Worm (Caenorhabditis elegans): ENCODE data around the gene vti-1.

The vti-1 gene

ce11 chrIV:14792602-14793232, 26.3 kb upstream of the vti-1 start, which contains the start of gene gdi-1:
Gene gdi-1, minus strand, starts transcription at chrIV:14792887.
- TF ChIP-seq nhr-23 (tag; optimal IDR thresholded peaks at IDR 0.05): peak; percentile 4
- no peak for TF ChIP-seq unc-39 (tag; optimal IDR thresholded peaks at IDR 0.05)
- TF ChIP-seq ama-1 (optimal IDR thresholded peaks at IDR 0.05): peak; percentile 79

ce11 chrIV:14790579-14790978, 24.1 kb upstream of the vti-1 start:
- TF ChIP-seq elt-2 (tag; optimal IDR thresholded peaks at IDR 0.05): peak; percentile 23
- no peak for TF ChIP-seq hmg-11 (tag; optimal IDR thresholded peaks at IDR 0.05)
- no peak for TF ChIP-seq mdl-1 (tag; optimal IDR thresholded peaks at IDR 0.05)
- no peak for TF ChIP-seq unc-39 (tag; optimal IDR thresholded peaks at IDR 0.05)
- TF ChIP-seq lsy-12 (tag; optimal IDR thresholded peaks at IDR 0.05): peak; percentile 10
- TF ChIP-seq egl-27 (tag; optimal IDR thresholded peaks at IDR 0.05): no peak
- peak; percentile 6 for TF ChIP-seq ztf-4 (tag; optimal IDR thresholded peaks at IDR 0.05)
- TF ChIP-seq nhr-77 (tag; optimal IDR thresholded peaks at IDR 0.05): no peak
- TF ChIP-seq nhr-43 (tag; optimal IDR thresholded peaks at IDR 0.05; ENCODE audit: poor library complexity, severe bottlenecking): peak; percentile 19
- no peak for TF ChIP-seq fkh-2 (tag; optimal IDR thresholded peaks at IDR 0.05)
- no peak for TF ChIP-seq nfya-1 (tag; optimal IDR thresholded peaks at IDR 0.05; ENCODE audit: insufficient read depth)
- TF ChIP-seq nhr-67 (tag; optimal IDR thresholded peaks at IDR 0.05): no peak
- TF ChIP-seq ceh-16 (tag; optimal IDR thresholded peaks at IDR 0.05): no peak
- TF ChIP-seq nhr-237 (tag; optimal IDR thresholded peaks at IDR 0.05): no peak
- no peak for TF ChIP-seq pqm-1 (tag; optimal IDR thresholded peaks at IDR 0.05)
- no peak for TF ChIP-seq unc-62 (GFP tag; optimal IDR thresholded peaks at IDR 0.05)
- peak; percentile 28 for TF ChIP-seq ceh-28 (tag; optimal IDR thresholded peaks at IDR 0.05)
- peak; percentile 61 for TF ChIP-seq ama-1 (optimal IDR thresholded peaks at IDR 0.05)
- peak; percentile 8 for TF ChIP-seq nhr-25 (tag; optimal IDR thresholded peaks at IDR 0.05)
- no peak for TF ChIP-seq eor-1 (tag; optimal IDR thresholded peaks at IDR 0.05)
- no peak for TF ChIP-seq jun-1 (tag; optimal IDR thresholded peaks at IDR 0.05)
- TF ChIP-seq pha-4 (tag; optimal IDR thresholded peaks at IDR 0.05): peak; percentile 16
- TF ChIP-seq nhr-12 (tag; optimal IDR thresholded peaks at IDR 0.05): no peak
- no peak for TF ChIP-seq sea-2 (GFP tag; optimal IDR thresholded peaks at IDR 0.05)

ce11 chrIV:14786374-14787136, 20.1 kb upstream of the vti-1 start, which contains the start of gene melo-1:
Gene melo-1, plus strand, starts transcription at chrIV:14787031.
- peak; percentile 81 for TF ChIP-seq nfya-1 (tag; optimal IDR thresholded peaks at IDR 0.05; ENCODE audit: insufficient read depth)
- TF ChIP-seq nhr-23 (tag; optimal IDR thresholded peaks at IDR 0.05): peak; percentile 34
- TF ChIP-seq nhr-11 (tag; optimal IDR thresholded peaks at IDR 0.05): no peak
- no peak for TF ChIP-seq daf-12 (tag; optimal IDR thresholded peaks at IDR 0.05)
- TF ChIP-seq elt-2 (tag; optimal IDR thresholded peaks at IDR 0.05): peak; percentile 48
- no peak for TF ChIP-seq nhr-77 (tag; optimal IDR thresholded peaks at IDR 0.05)
- peak; percentile 42 for TF ChIP-seq snpc-4 (tag; optimal IDR thresholded peaks at IDR 0.05)
- no peak for TF ChIP-seq unc-62 (GFP tag; optimal IDR thresholded peaks at IDR 0.05)
- no peak for TF ChIP-seq nhr-43 (tag; optimal IDR thresholded peaks at IDR 0.05; ENCODE audit: poor library complexity, severe bottlenecking)
- no peak for TF ChIP-seq R02D3.7 (tag; optimal IDR thresholded peaks at IDR 0.05)
- no peak for TF ChIP-seq nhr-67 (tag; optimal IDR thresholded peaks at IDR 0.05)
- no peak for TF ChIP-seq fkh-2 (tag; optimal IDR thresholded peaks at IDR 0.05)
- TF ChIP-seq ztf-11 (tag; optimal IDR thresholded peaks at IDR 0.05): no peak
- TF ChIP-seq ceh-28 (tag; optimal IDR thresholded peaks at IDR 0.05): peak; percentile 28
- TF ChIP-seq ceh-9 (tag; optimal IDR thresholded peaks at IDR 0.05): no peak
- no peak for TF ChIP-seq egl-5 (tag; optimal IDR thresholded peaks at IDR 0.05)
- TF ChIP-seq hmg-11 (tag; optimal IDR thresholded peaks at IDR 0.05): peak; percentile 73
- peak; percentile 2 for TF ChIP-seq pqm-1 (tag; optimal IDR thresholded peaks at IDR 0.05)
- no peak for TF ChIP-seq ZK546.5 (tag; optimal IDR thresholded peaks at IDR 0.05)
- TF ChIP-seq lin-15B (tag; optimal IDR thresholded peaks at IDR 0.05): peak; percentile 42
- TF ChIP-seq nhr-76 (tag; optimal IDR thresholded peaks at IDR 0.05): no peak
- TF ChIP-seq aly-2 (tag; optimal IDR thresholded peaks at IDR 0.05): no peak
- TF ChIP-seq eor-1 (tag; optimal IDR thresholded peaks at IDR 0.05): no peak
- TF ChIP-seq nhr-25 (tag; optimal IDR thresholded peaks at IDR 0.05): peak; percentile 22
- TF ChIP-seq nhr-237 (tag; optimal IDR thresholded peaks at IDR 0.05): no peak
- peak; percentile 76 for TF ChIP-seq pha-4 (tag; optimal IDR thresholded peaks at IDR 0.05)
- TF ChIP-seq nhr-12 (tag; optimal IDR thresholded peaks at IDR 0.05): no peak

Data from whole organism, L3 larva.